Fruit fly (Drosophila melanogaster) whole organism, embryonic: ENCODE data around the gene MSBP.

Experiments
- CG15073 ChIP-seq: fragments of 200-800 bp; sonication (Bioruptor generic); optimal IDR thresholded peaks from 2 replicates; lab custom pipeline; 2016; ENCODE audit warnings: missing biosample characterization, missing genetic modification characterization
- CG9876 ChIP-seq: fragments of 200-800 bp; sonication (Bioruptor generic); optimal IDR thresholded peaks from 2 replicates; lab custom pipeline; 2016; ENCODE audit warnings: missing biosample characterization, missing genetic modification characterization
- Mad ChIP-seq: fragments of 200-800 bp; sonication (Bioruptor generic); optimal IDR thresholded peaks from 2 replicates; lab custom pipeline; 2016; ENCODE audit warnings: missing biosample characterization, missing genetic modification characterization
- Meics ChIP-seq: fragments of 200-800 bp; sonication (Bioruptor generic); optimal IDR thresholded peaks from 2 replicates; lab custom pipeline; 2017; ENCODE audit warnings: missing biosample characterization, mild to moderate bottlenecking, missing genetic modification characterization
- YL-1 ChIP-seq: fragments of 200-800 bp; sonication (Bioruptor generic); optimal IDR thresholded peaks from 3 replicates; lab custom pipeline; 2017; ENCODE audit warnings: missing biosample characterization, mild to moderate bottlenecking, missing genetic modification characterization
- crc ChIP-seq: fragments of 200-800 bp; sonication (Bioruptor generic); optimal IDR thresholded peaks from 2 replicates; lab custom pipeline; 2016; ENCODE audit warnings: missing biosample characterization, missing genetic modification characterization
- so ChIP-seq: fragments of 200-800 bp; sonication (Bioruptor generic); IDR thresholded peaks from 3 replicates; pipeline ENCODE4 v1.3.6; 2022; ENCODE audit warnings: missing biosample characterization, missing genetic modification characterization

- TF ChIP-seq crc (GFP tag; lab: Kevin White, UChicago) (no peak), so (GFP tag; lab: Robert Waterston, UW) (no peak), CG15073 (GFP tag; lab: Kevin White, UChicago) (no peak), Mad (no peak), CG9876 (GFP tag; lab: Kevin White, UChicago) (no peak), YL-1 (GFP tag; lab: Kevin White, UChicago) (no peak), Meics (GFP tag; lab: Kevin White, UChicago) (no peak)
Observed at dm6 chrX:15910570-15910969, 20.7 kb upstream of the MSBP start, which contains the start of gene Lrp4.
